Fruit fly (Drosophila melanogaster): Measurements from ENCODE around the gene COX8.

Gene COX8

dm6 chr3L:21507354-21507928, 31.8 kb downstream of the COX8 start, which contains the start of the genes Glg1 and M6 (continued):
- TF ChIP-seq Ets97D (GFP tag; optimal IDR thresholded peaks at IDR 0.05) (peak; percentile 79), Dref (GFP tag; IDR thresholded peaks at IDR 0.05) (peak; percentile 89), Chrac-16 (GFP tag; optimal IDR thresholded peaks at IDR 0.05) (peak; percentile 62), Mrtf (GFP tag; IDR thresholded peaks at IDR 0.05) (peak; percentile 61; the same call in 2 of the 3 replicates), Scr (GFP tag; IDR thresholded peaks at IDR 0.05; ENCODE audit: partially characterized antibody) (peak; percentile 96), Vsx1 (GFP tag; optimal IDR thresholded peaks at IDR 0.05) (no peak), CG4328 (GFP tag; optimal IDR thresholded peaks at IDR 0.05) (peak; percentile 29), CG10321 (GFP tag; IDR thresholded peaks at IDR 0.05) (no peak), CG43689 (GFP tag; IDR thresholded peaks at IDR 0.05) (no peak), Ada2b (GFP tag; IDR thresholded peaks at IDR 0.05) (peak; percentile 40; the same call in 1 of the 2 replicates), Six4 (GFP tag; optimal IDR thresholded peaks at IDR 0.05) (peak; percentile 35), kay (GFP tag; optimal IDR thresholded peaks at IDR 0.05) (peak; percentile 46), CG3163 (GFP tag; optimal IDR thresholded peaks at IDR 0.05) (no peak), CG12071 (GFP tag; optimal IDR thresholded peaks at IDR 0.05) (no peak), Oli (tag; optimal IDR thresholded peaks at IDR 0.05) (peak; percentile 53), toy (GFP tag; IDR thresholded peaks at IDR 0.05) (no peak), BtbVII (GFP tag; optimal IDR thresholded peaks at IDR 0.05) (no peak), hbn (GFP tag; IDR thresholded peaks at IDR 0.05; ENCODE audit: partially characterized antibody) (peak; percentile 88), sqz (GFP tag; optimal IDR thresholded peaks at IDR 0.05) (no peak), dati (GFP tag; IDR thresholded peaks at IDR 0.05) (no peak), CG12299 (tag; optimal IDR thresholded peaks at IDR 0.05) (no peak), Lpt (GFP tag; optimal IDR thresholded peaks at IDR 0.05) (no peak), NC2β (GFP tag; optimal IDR thresholded peaks at IDR 0.05) (peak; percentile 45), Atf6 (GFP tag; IDR thresholded peaks at IDR 0.05) (no peak), mam (GFP tag; optimal IDR thresholded peaks at IDR 0.05) (peak; percentile 81), ems (GFP tag; optimal IDR thresholded peaks at IDR 0.05) (peak; percentile 59), stwl (tag; optimal IDR thresholded peaks at IDR 0.05) (peak; percentile 49), odd (GFP tag; optimal IDR thresholded peaks at IDR 0.05) (no peak), CG17802 (tag; optimal IDR thresholded peaks at IDR 0.05) (peak; percentile 18), CG2202 (tag; optimal IDR thresholded peaks at IDR 0.05) (peak; percentile 62), CG4854 (GFP tag; optimal IDR thresholded peaks at IDR 0.05) (peak; percentile 32), CG9215 (GFP tag; IDR thresholded peaks at IDR 0.05) (peak; percentile 66), NC2α (GFP tag; optimal IDR thresholded peaks at IDR 0.05) (peak; percentile 5), sd (tag; optimal IDR thresholded peaks at IDR 0.05) (peak; percentile 10), CG33213 (GFP tag; optimal IDR thresholded peaks at IDR 0.05) (peak; percentile 29), fu2 (GFP tag; optimal IDR thresholded peaks at IDR 0.05) (peak; percentile 51), cad (GFP tag; optimal IDR thresholded peaks at IDR 0.05) (no peak), CG5180 (GFP tag; optimal IDR thresholded peaks at IDR 0.05) (no peak), CG11456 (GFP tag; IDR thresholded peaks at IDR 0.05) (peak; percentile 71; the same call in 1 of the 3 replicates), D (optimal IDR thresholded peaks at IDR 0.05) (no peak), D (GFP tag; optimal IDR thresholded peaks at IDR 0.05) (no peak), sisA (GFP tag; IDR thresholded peaks at IDR 0.05) (peak; percentile 17; the same call in 1 of the 2 replicates), gsb (GFP tag; IDR thresholded peaks at IDR 0.05) (no peak), vnd (GFP tag; IDR thresholded peaks at IDR 0.05; ENCODE audit: partially characterized antibody) (peak; percentile 93), CG7963 (GFP tag; IDR thresholded peaks at IDR 0.05; ENCODE audit: partially characterized antibody) (peak; percentile 90), Sox100B (GFP tag; optimal IDR thresholded peaks at IDR 0.05) (peak; percentile 42), CG1529 (GFP tag; optimal IDR thresholded peaks at IDR 0.05) (no peak), amos (GFP tag; IDR thresholded peaks at IDR 0.05; ENCODE audit: partially characterized antibody) (peak; percentile 93), wdn (GFP tag; IDR thresholded peaks at IDR 0.05) (peak; percentile 48; the same call in 1 of the 2 replicates), Fer1 (GFP tag; optimal IDR thresholded peaks at IDR 0.05) (peak; percentile 73), CG1603 (tag; optimal IDR thresholded peaks at IDR 0.05) (peak; percentile 65)

Measured in whole organism, embryonic.